Fruit fly (Drosophila melanogaster): Measurements from ENCODE around the gene mus201.

dm6 chr2L:8466643-8467042 is 28.7 kb downstream of the mus201 start, which contains the start of gene dachs:
- TF ChIP-seq psq (optimal IDR thresholded peaks at IDR 0.05) = no peak
- no peak for TF ChIP-seq usp (GFP tag; optimal IDR thresholded peaks at IDR 0.05)
